Worm (Caenorhabditis elegans) whole organism, midembryonic: ENCODE measurements around the gene cdc-48.1.

ENCODE experiments used
- T22C8.4 ChIP-seq: fragments of 200-800 bp; sonication (Bioruptor generic); IDR thresholded peaks from 2 replicates; pipeline ENCODE4 v1.3.6; 2022; ENCODE audit warnings: missing genetic modification characterization, missing compliant biosample characterization
- cog-1 ChIP-seq: sonication (generic microtip); optimal IDR thresholded peaks from 2 replicates; lab custom pipeline; 2016; ENCODE audit warnings: missing genetic modification characterization, missing compliant biosample characterization
- flt-1 ChIP-seq: fragments of 200-800 bp; sonication (Bioruptor generic); IDR thresholded peaks from 2 replicates; pipeline ENCODE4 v1.3.6; 2022; ENCODE audit warnings: missing genetic modification characterization, missing compliant biosample characterization
- klf-2 ChIP-seq: fragments of 200-800 bp; sonication (Bioruptor generic); conservative IDR thresholded peaks from 2 replicates; pipeline ENCODE4 v1.3.6; 2022; ENCODE audit warnings: missing genetic modification reagents, missing genetic modification characterization, missing compliant biosample characterization
- med-1 ChIP-seq: sonication (generic microtip); optimal IDR thresholded peaks from 2 replicates; lab custom pipeline; 2017; ENCODE audit warnings: missing genetic modification characterization, mild to moderate bottlenecking, missing compliant biosample characterization, antibody characterized with exemption, missing genetic modification reagents; ENCODE audit not compliant: insufficient read depth
- ref-1 ChIP-seq: fragments of 200-800 bp; sonication (Bioruptor generic); conservative IDR thresholded peaks from 2 replicates; pipeline ENCODE4 v1.3.6; 2022; ENCODE audit warnings: missing genetic modification reagents, missing genetic modification characterization, missing compliant biosample characterization
- tab-1 ChIP-seq: fragments of 200-800 bp; sonication (Bioruptor generic); IDR thresholded peaks from 2 replicates; pipeline ENCODE4 v1.3.6; 2022; ENCODE audit warnings: missing genetic modification characterization, missing compliant biosample characterization
- ztf-23 ChIP-seq: fragments of 200-800 bp; sonication (Bioruptor generic); IDR thresholded peaks from 2 replicates; pipeline ENCODE4 v1.3.6; 2022; ENCODE audit warnings: missing genetic modification reagents, missing genetic modification characterization, missing compliant biosample characterization
- ztf-29 ChIP-seq: fragments of 200-800 bp; sonication (Bioruptor generic); IDR thresholded peaks from 2 replicates; pipeline ENCODE4 v1.3.6; 2022; ENCODE audit warnings: missing genetic modification reagents, missing genetic modification characterization, missing compliant biosample characterization

Gene cdc-48.1

DNA sequence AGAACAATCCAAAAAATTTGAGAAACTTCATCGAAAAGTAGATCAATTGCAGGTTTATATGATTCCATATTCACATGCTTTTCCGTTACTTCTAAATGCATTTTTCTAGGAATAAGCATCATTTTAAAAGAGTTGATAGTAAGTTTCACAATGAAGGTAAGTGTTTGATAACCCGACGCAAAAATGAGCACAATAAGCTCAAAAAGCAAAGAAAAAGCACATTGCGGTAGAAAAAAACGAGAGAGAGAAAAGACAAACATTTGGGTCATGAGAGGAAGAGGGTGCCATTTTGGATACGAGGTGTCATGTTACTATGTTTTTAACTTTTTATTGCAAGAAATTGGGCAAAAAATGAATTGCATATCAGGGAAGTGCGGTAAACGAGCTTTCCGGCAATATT is 38.8 kb downstream of the cdc-48.1 start, which contains the start of gene F59B10.6:
Gene F59B10.6, minus strand, starts transcription at position 101 of the 400 bp plus-strand sequence.
- TF ChIP-seq med-1 (GFP tag; lab: Kevin White, UChicago) = no peak
- TF ChIP-seq ztf-23 (GFP tag; lab: Robert Waterston, UW) = no peak
- no peak for TF ChIP-seq klf-2 (GFP tag; lab: Robert Waterston, UW)
- no peak for TF ChIP-seq flt-1 (GFP tag; lab: Robert Waterston, UW)
- TF ChIP-seq T22C8.4 = no peak
- no peak for TF ChIP-seq ztf-29

DNA sequence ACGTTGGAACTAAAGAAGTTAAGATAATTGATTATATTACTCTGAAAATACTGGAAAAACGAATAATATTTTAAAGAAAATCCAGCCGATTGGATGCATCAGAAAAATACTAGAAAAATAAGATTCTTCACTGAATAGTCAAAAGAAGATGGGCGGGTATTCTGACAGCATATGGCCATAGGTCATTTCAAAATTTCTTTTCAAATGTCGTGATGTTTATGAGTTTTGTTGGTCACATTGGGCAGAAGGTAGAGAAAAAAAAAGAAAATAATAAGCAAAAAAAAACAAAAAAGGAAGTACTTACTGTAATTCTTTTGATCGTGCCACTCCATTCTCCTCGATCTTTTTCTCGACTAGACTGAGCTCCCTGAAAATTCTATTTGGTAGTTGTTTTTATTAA is 39.6 kb downstream of the cdc-48.1 start, which contains the start of gene F59B10.5:
Gene F59B10.5, minus strand, starts transcription at position 101 of the 400 bp plus-strand sequence.
- TF ChIP-seq T22C8.4 (no peak), klf-2 (GFP tag; lab: Robert Waterston, UW) (no peak), tab-1 (GFP tag; lab: Robert Waterston, UW) (no peak), ref-1 (GFP tag; lab: Robert Waterston, UW) (no peak), cog-1 (no peak), ztf-29 (no peak), ztf-23 (GFP tag; lab: Robert Waterston, UW) (no peak), flt-1 (GFP tag; lab: Robert Waterston, UW) (no peak), med-1 (GFP tag; lab: Kevin White, UChicago) (no peak)

DNA sequence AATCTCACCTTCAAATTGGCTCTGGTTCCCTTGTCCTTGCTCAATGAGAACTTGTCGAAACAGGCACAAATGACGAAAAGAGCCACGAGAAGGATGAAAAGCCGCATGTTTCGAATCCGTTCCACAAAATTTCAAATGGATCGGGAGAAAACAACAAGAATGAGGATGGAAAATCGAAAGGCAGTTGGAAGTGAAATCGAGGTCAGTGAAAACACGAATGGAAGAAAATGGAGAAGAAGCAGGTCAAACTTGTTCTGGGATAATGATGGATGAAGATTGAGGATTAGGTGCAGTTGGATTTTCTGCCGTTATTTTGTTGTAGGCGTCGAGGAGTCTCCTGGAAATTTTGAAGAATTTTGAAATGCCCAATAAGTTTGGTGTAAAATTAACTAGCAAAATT is 40.2 kb downstream of the cdc-48.1 start:
- TF ChIP-seq med-1 (GFP tag; lab: Kevin White, UChicago) (no peak), klf-2 (GFP tag; lab: Robert Waterston, UW) (no peak), T22C8.4 (no peak), ztf-29 (no peak), ref-1 (GFP tag; lab: Robert Waterston, UW) (no peak)

DNA sequence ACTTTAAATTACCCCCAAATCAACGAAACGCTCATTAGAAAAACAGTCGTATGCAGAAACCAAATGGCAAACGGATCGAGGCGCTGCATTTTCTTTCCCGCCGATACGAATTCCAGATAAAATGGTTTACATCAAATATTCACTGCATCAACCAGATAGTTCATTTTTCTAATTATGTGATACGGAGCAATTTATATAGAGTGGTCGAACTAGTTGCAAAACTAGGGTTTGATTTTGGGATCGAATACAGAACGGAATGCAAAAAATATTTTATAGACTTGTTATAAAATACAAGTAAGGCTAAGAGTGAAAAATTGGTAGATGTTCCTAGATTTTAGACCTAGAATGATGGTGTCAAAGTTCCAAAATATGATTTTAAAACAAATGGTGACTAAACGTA is 43.3 kb downstream of the cdc-48.1 start:
- TF ChIP-seq tab-1 (GFP tag; lab: Robert Waterston, UW) = no peak
- no peak for TF ChIP-seq ref-1 (GFP tag; lab: Robert Waterston, UW)
- no peak for TF ChIP-seq cog-1
- TF ChIP-seq klf-2 (GFP tag; lab: Robert Waterston, UW) = no peak
- no peak for TF ChIP-seq ztf-23 (GFP tag; lab: Robert Waterston, UW)
- TF ChIP-seq T22C8.4 = no peak
- TF ChIP-seq flt-1 (GFP tag; lab: Robert Waterston, UW) = no peak
- TF ChIP-seq med-1 (GFP tag; lab: Kevin White, UChicago) = no peak
- no peak for TF ChIP-seq ztf-29

DNA sequence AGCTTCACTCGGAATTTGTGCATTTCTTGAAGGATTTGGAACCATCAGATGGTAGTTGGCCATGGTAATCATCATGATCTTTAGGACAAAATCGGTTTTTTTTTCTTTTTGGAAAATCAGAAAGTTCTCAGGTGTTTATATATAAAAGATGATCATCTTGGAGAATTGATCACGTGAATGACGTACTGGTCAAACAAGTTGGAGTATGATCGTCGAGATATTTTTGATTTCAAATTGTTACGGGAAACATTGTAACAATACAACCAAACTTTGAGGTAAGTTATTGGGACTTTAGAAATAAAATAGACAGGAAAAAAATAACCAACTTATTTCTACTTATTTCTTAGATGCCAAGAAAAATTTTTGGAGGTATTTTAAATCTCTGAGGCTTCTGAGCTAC is 44.2 kb downstream of the cdc-48.1 start, which contains the start of gene F59B10.4:
Gene F59B10.4, minus strand, starts transcription at position 101 of the 400 bp plus-strand sequence.
- TF ChIP-seq klf-2 (GFP tag; lab: Robert Waterston, UW) (no peak), med-1 (GFP tag; lab: Kevin White, UChicago) (no peak), cog-1 (no peak), flt-1 (GFP tag; lab: Robert Waterston, UW) (no peak), ztf-23 (GFP tag; lab: Robert Waterston, UW) (no peak), tab-1 (GFP tag; lab: Robert Waterston, UW) (no peak), T22C8.4 (no peak), ref-1 (GFP tag; lab: Robert Waterston, UW) (no peak), ztf-29 (no peak)

DNA sequence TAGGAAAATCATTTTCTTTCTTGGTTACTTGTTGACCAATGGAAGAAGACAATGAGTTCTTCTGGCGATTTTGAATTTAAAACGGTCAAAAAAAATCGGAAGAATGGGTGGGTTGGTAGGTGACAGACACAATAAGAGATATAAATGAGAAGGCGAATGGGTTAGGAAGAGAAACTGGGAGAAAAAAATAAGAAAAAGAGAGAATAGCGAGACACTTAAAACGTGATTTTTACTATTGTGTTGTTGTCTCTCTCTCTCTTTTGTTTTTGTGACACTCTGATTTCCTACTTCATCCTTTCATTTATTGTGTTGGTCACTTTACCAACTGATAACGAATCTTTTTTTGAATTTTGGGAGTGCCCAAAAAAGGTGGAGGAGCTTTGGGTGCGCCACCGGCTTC is 46.8 kb downstream of the cdc-48.1 start:
- TF ChIP-seq flt-1 (GFP tag; lab: Robert Waterston, UW) = no peak
- TF ChIP-seq klf-2 (GFP tag; lab: Robert Waterston, UW) = no peak

DNA sequence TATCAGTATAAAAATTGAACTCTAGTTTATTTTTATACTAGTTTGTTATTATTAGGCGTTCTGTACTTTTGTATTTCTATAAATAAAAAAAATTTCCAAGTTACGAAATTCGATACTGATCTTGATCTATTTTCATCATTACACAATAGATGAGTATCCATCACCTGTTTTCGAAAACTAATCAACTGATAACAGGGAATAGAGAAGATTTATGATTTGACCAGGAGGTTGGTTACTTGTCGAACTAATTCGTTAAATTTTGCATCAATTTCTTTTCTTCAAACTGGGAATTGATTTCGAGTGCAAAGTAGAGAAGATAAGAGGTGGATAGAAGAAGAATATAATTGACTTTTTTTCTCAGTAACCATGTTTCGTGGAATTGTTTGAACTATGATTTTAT is 47.8 kb downstream of the cdc-48.1 start:
- TF ChIP-seq flt-1 (GFP tag; lab: Robert Waterston, UW) = no peak
- no peak for TF ChIP-seq cog-1
- TF ChIP-seq klf-2 (GFP tag; lab: Robert Waterston, UW) = no peak
- TF ChIP-seq T22C8.4 = no peak
- TF ChIP-seq med-1 (GFP tag; lab: Kevin White, UChicago) = no peak
- no peak for TF ChIP-seq ztf-23 (GFP tag; lab: Robert Waterston, UW)

DNA sequence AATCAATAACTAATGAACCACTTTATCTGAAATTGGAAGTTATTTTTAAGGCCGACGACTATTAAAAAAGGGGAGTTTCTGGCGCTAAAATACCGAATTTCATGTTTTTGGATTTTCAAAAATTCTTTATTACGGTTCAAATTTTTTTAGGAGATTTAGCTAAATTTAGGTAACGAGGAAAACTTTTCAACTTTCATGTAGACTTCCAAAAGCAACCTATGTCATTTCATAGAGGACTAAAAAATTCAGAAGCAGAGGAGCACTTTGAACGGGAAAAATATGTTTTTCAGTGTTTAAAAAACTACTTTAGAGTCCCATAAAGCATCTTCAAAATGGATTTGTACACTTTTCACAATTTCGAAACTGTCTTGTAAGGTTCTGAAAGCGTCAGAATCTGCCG is 49.8 kb downstream of the cdc-48.1 start:
- TF ChIP-seq T22C8.4 (no peak), cog-1 (no peak), flt-1 (GFP tag; lab: Robert Waterston, UW) (no peak), med-1 (GFP tag; lab: Kevin White, UChicago) (no peak), tab-1 (GFP tag; lab: Robert Waterston, UW) (no peak), ztf-23 (GFP tag; lab: Robert Waterston, UW) (no peak), ref-1 (GFP tag; lab: Robert Waterston, UW) (no peak), ztf-29 (no peak), klf-2 (GFP tag; lab: Robert Waterston, UW) (no peak)

DNA sequence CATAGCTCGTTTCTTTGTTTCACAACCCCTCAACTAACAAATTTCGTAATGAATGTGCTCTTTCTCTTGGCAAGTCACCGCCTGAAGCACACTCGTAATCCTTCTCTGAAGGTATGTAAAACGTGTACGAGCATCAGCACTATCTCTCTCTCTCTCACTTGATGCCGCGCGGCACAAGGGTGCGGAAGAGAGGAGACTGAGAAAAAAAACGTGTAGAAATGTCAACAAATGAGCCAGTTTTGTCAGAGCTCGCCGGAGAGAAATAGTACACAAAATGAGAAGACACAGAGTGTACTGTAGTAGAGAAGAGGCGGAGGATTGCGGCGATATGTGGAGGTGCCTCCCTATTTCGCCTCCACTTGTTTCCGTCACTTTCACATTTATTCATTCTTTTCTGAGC is 53.0 kb downstream of the cdc-48.1 start, which contains the start of gene F59B10.3:
Gene F59B10.3, plus strand, starts transcription at position 301 of the 400 bp plus-strand sequence.
- TF ChIP-seq klf-2 (GFP tag; lab: Robert Waterston, UW) = no peak
